Worm (Caenorhabditis elegans): ENCODE data around the gene irld-40.

The irld-40 gene

ce11 chrV:1631148-1631547, 31.2 kb upstream of the irld-40 start, which contains the start of gene Y46H3D.8:
TSS of gene Y46H3D.8 (minus strand) at chrV:1631248.
- no peak for TF ChIP-seq ceh-6 (GFP tag; optimal IDR thresholded peaks at IDR 0.05)
- no peak for TF ChIP-seq elt-2 (tag; optimal IDR thresholded peaks at IDR 0.05)
- TF ChIP-seq ceh-9 (tag; optimal IDR thresholded peaks at IDR 0.05), result no peak
- TF ChIP-seq hlh-13 (GFP tag; optimal IDR thresholded peaks at IDR 0.05), result no peak
- TF ChIP-seq F13H6.1 (tag; optimal IDR thresholded peaks at IDR 0.05), result no peak
- no peak for TF ChIP-seq ceh-24 (tag; optimal IDR thresholded peaks at IDR 0.05)
- no peak for TF ChIP-seq ttx-3 (tag; optimal IDR thresholded peaks at IDR 0.05)
- no peak for TF ChIP-seq odd-2 (tag; optimal IDR thresholded peaks at IDR 0.05)
- TF ChIP-seq hlh-30 (tag; optimal IDR thresholded peaks at IDR 0.05; ENCODE audit: insufficient read depth), result no peak
- TF ChIP-seq hlh-6 (tag; optimal IDR thresholded peaks at IDR 0.05), result no peak
- TF ChIP-seq eyg-1 (tag; optimal IDR thresholded peaks at IDR 0.05), result no peak
- no peak for TF ChIP-seq npax-4 (tag; optimal IDR thresholded peaks at IDR 0.05)
- no peak for TF ChIP-seq pha-2 (tag; optimal IDR thresholded peaks at IDR 0.05)
- TF ChIP-seq unc-42 (tag; optimal IDR thresholded peaks at IDR 0.05), result no peak
- no peak for TF ChIP-seq Y22D7AL.16 (tag; optimal IDR thresholded peaks at IDR 0.05)
- TF ChIP-seq ref-2 (tag; optimal IDR thresholded peaks at IDR 0.05), result no peak
- no peak for TF ChIP-seq syd-9 (tag; optimal IDR thresholded peaks at IDR 0.05)
- TF ChIP-seq fax-1 (tag; optimal IDR thresholded peaks at IDR 0.05), result no peak

DNA sequence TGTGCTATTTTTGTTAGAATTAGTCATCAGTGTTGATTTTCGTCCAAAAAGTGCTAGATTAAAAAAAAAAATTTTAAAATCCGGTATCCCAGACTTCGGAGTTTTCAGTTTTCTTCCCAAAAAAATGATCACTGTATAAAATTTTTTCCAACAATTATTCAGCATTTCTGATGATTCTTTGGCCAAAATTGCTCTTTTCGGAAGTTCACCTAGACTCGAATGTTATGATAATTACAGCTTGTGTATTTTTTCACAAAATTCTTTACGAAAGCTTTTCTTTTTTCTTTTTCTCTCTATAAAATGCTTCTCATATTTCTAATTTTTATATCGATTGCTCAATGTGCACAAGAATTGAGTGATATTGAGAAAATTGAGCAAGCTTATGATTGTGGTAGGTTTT, 30.7 kb upstream of the irld-40 start, which contains the start of gene irld-17:
TSS of gene irld-17 (plus strand) at position 301 of the 400 bp plus-strand sequence.
- no peak for TF ChIP-seq eyg-1 (tag; optimal IDR thresholded peaks at IDR 0.05)
- no peak for TF ChIP-seq ceh-18 (tag; optimal IDR thresholded peaks at IDR 0.05)
- no peak for TF ChIP-seq F13H6.1 (tag; optimal IDR thresholded peaks at IDR 0.05)
- no peak for TF ChIP-seq fkh-10 (GFP tag; optimal IDR thresholded peaks at IDR 0.05)
- TF ChIP-seq sdc-2 (tag; optimal IDR thresholded peaks at IDR 0.05), result no peak

- no peak for TF ChIP-seq syd-9 (tag; optimal IDR thresholded peaks at IDR 0.05)
- no peak for TF ChIP-seq ahr-1 (tag; optimal IDR thresholded peaks at IDR 0.05)
- no peak for TF ChIP-seq ama-1 (optimal IDR thresholded peaks at IDR 0.05)
- no peak for TF ChIP-seq eyg-1 (tag; optimal IDR thresholded peaks at IDR 0.05)
- no peak for TF ChIP-seq fkh-6 (tag; optimal IDR thresholded peaks at IDR 0.05)
- TF ChIP-seq nhr-232 (tag; optimal IDR thresholded peaks at IDR 0.05), result no peak
- TF ChIP-seq ceh-31 (tag; optimal IDR thresholded peaks at IDR 0.05), result no peak
- no peak for TF ChIP-seq sox-2 (GFP tag; IDR thresholded peaks at IDR 0.05)
- TF ChIP-seq K09A11.1 (tag; optimal IDR thresholded peaks at IDR 0.05; ENCODE audit: insufficient read depth), result no peak
- no peak for TF ChIP-seq ceh-19 (GFP tag; optimal IDR thresholded peaks at IDR 0.05)
- TF ChIP-seq hlh-6 (tag; optimal IDR thresholded peaks at IDR 0.05), result no peak
- no peak for TF ChIP-seq zip-5 (tag; optimal IDR thresholded peaks at IDR 0.05)
- TF ChIP-seq ceh-45 (GFP tag; IDR thresholded peaks at IDR 0.05), result no peak
- TF ChIP-seq T23F11.4 (GFP tag; optimal IDR thresholded peaks at IDR 0.05), result no peak
- no peak for TF ChIP-seq pros-1 (tag; optimal IDR thresholded peaks at IDR 0.05)
- no peak for TF ChIP-seq ceh-30 (tag; optimal IDR thresholded peaks at IDR 0.05)
- no peak for TF ChIP-seq hlh-15 (tag; optimal IDR thresholded peaks at IDR 0.05)
- no peak for TF ChIP-seq hlh-13 (GFP tag; optimal IDR thresholded peaks at IDR 0.05)
- no peak for TF ChIP-seq pha-2 (tag; optimal IDR thresholded peaks at IDR 0.05)
- TF ChIP-seq ceh-18 (tag; optimal IDR thresholded peaks at IDR 0.05), result no peak
Measured at ce11 chrV:1635859-1636258, 26.5 kb upstream of the irld-40 start, which contains the start of gene str-222. TSS of gene str-222 (plus strand) at chrV:1636159.

ce11 chrV:1640008-1640407, 22.4 kb upstream of the irld-40 start, which contains the start of gene str-221:
TSS of gene str-221 (plus strand) at chrV:1640308.
- no peak for TF ChIP-seq pros-1 (tag; optimal IDR thresholded peaks at IDR 0.05)
- TF ChIP-seq fkh-10 (GFP tag; optimal IDR thresholded peaks at IDR 0.05), result no peak
- TF ChIP-seq madf-2 (tag; optimal IDR thresholded peaks at IDR 0.05), result no peak
- TF ChIP-seq pax-1 (tag; optimal IDR thresholded peaks at IDR 0.05), result no peak
- no peak for TF ChIP-seq ceh-19 (GFP tag; optimal IDR thresholded peaks at IDR 0.05)
- TF ChIP-seq ceh-22 (tag; optimal IDR thresholded peaks at IDR 0.05), result no peak
- TF ChIP-seq ceh-18 (tag; optimal IDR thresholded peaks at IDR 0.05), result no peak
- no peak for TF ChIP-seq ttx-3 (tag; optimal IDR thresholded peaks at IDR 0.05)
- no peak for TF ChIP-seq unc-42 (tag; optimal IDR thresholded peaks at IDR 0.05)
